Worm (Caenorhabditis elegans): ENCODE measurements around the gene sir-2.1.

The sir-2.1 gene

ce11 chrIV:10366018-10366417 lies at the start of gene sir-2.1:
Gene sir-2.1, minus strand, starts transcription at chrIV:10366229.
- TF ChIP-seq klf-2 (GFP tag; conservative IDR thresholded peaks at IDR 0.05) (no peak), ztf-23 (GFP tag; IDR thresholded peaks at IDR 0.05) (no peak), T22C8.4 (GFP tag; IDR thresholded peaks at IDR 0.05) (no peak), tab-1 (GFP tag; IDR thresholded peaks at IDR 0.05) (no peak), ref-1 (GFP tag; conservative IDR thresholded peaks at IDR 0.05) (no peak), flt-1 (GFP tag; IDR thresholded peaks at IDR 0.05) (no peak), cog-1 (tag; optimal IDR thresholded peaks at IDR 0.05) (no peak), ztf-29 (GFP tag; IDR thresholded peaks at IDR 0.05) (no peak), med-1 (GFP tag; optimal IDR thresholded peaks at IDR 0.05; ENCODE audit: insufficient read depth) (no peak)

ce11 chrIV:10413828-10414227 lies 47.8 kb upstream of the sir-2.1 start, which contains the start of gene R10H10.7:
Gene R10H10.7, minus strand, starts transcription at chrIV:10413928.
- no peak for TF ChIP-seq flt-1 (GFP tag; IDR thresholded peaks at IDR 0.05)
- TF ChIP-seq med-1 (GFP tag; optimal IDR thresholded peaks at IDR 0.05; ENCODE audit: insufficient read depth), result no peak
- no peak for TF ChIP-seq ref-1 (GFP tag; conservative IDR thresholded peaks at IDR 0.05)
- no peak for TF ChIP-seq tab-1 (GFP tag; IDR thresholded peaks at IDR 0.05)
- no peak for TF ChIP-seq klf-2 (GFP tag; conservative IDR thresholded peaks at IDR 0.05)
- TF ChIP-seq T22C8.4 (GFP tag; IDR thresholded peaks at IDR 0.05), result no peak
- no peak for TF ChIP-seq ztf-29 (GFP tag; IDR thresholded peaks at IDR 0.05)
- no peak for TF ChIP-seq ztf-23 (GFP tag; IDR thresholded peaks at IDR 0.05)
- no peak for TF ChIP-seq cog-1 (tag; optimal IDR thresholded peaks at IDR 0.05)

ce11 chrIV:10409377-10409776 lies 43.3 kb upstream of the sir-2.1 start, which contains the start of gene rfk-1:
Gene rfk-1, minus strand, starts transcription at chrIV:10409477.
- TF ChIP-seq tab-1 (GFP tag; IDR thresholded peaks at IDR 0.05), result no peak
- no peak for TF ChIP-seq T22C8.4 (GFP tag; IDR thresholded peaks at IDR 0.05)
- TF ChIP-seq med-1 (GFP tag; optimal IDR thresholded peaks at IDR 0.05; ENCODE audit: insufficient read depth), result no peak
- no peak for TF ChIP-seq cog-1 (tag; optimal IDR thresholded peaks at IDR 0.05)
- no peak for TF ChIP-seq klf-2 (GFP tag; conservative IDR thresholded peaks at IDR 0.05)
- no peak for TF ChIP-seq flt-1 (GFP tag; IDR thresholded peaks at IDR 0.05)
- no peak for TF ChIP-seq ztf-29 (GFP tag; IDR thresholded peaks at IDR 0.05)
- no peak for TF ChIP-seq ref-1 (GFP tag; conservative IDR thresholded peaks at IDR 0.05)
- no peak for TF ChIP-seq ztf-23 (GFP tag; IDR thresholded peaks at IDR 0.05)

- no peak for TF ChIP-seq T22C8.4 (GFP tag; IDR thresholded peaks at IDR 0.05)
- peak; percentile 80 for TF ChIP-seq cog-1 (tag; optimal IDR thresholded peaks at IDR 0.05)
Measured at ce11 chrIV:10403193-10404058, 37.4 kb upstream of the sir-2.1 start, which contains the start of gene gpa-7. Gene gpa-7, plus strand, starts transcription at chrIV:10404008.

ce11 chrIV:10398244-10398643 lies 32.2 kb upstream of the sir-2.1 start:
- TF ChIP-seq ztf-29 (GFP tag; IDR thresholded peaks at IDR 0.05) (no peak), T22C8.4 (GFP tag; IDR thresholded peaks at IDR 0.05) (no peak), ztf-23 (GFP tag; IDR thresholded peaks at IDR 0.05) (no peak), ref-1 (GFP tag; conservative IDR thresholded peaks at IDR 0.05) (no peak), tab-1 (GFP tag; IDR thresholded peaks at IDR 0.05) (no peak), cog-1 (tag; optimal IDR thresholded peaks at IDR 0.05) (no peak), med-1 (GFP tag; optimal IDR thresholded peaks at IDR 0.05; ENCODE audit: insufficient read depth) (no peak), flt-1 (GFP tag; IDR thresholded peaks at IDR 0.05) (no peak), klf-2 (GFP tag; conservative IDR thresholded peaks at IDR 0.05) (no peak)

ce11 chrIV:10396827-10397226 lies 30.8 kb upstream of the sir-2.1 start:
- TF ChIP-seq ztf-29 (GFP tag; IDR thresholded peaks at IDR 0.05) (no peak), med-1 (GFP tag; optimal IDR thresholded peaks at IDR 0.05; ENCODE audit: insufficient read depth) (no peak), klf-2 (GFP tag; conservative IDR thresholded peaks at IDR 0.05) (no peak), flt-1 (GFP tag; IDR thresholded peaks at IDR 0.05) (no peak), ref-1 (GFP tag; conservative IDR thresholded peaks at IDR 0.05) (no peak), T22C8.4 (GFP tag; IDR thresholded peaks at IDR 0.05) (no peak), tab-1 (GFP tag; IDR thresholded peaks at IDR 0.05) (no peak), cog-1 (tag; optimal IDR thresholded peaks at IDR 0.05) (no peak), ztf-23 (GFP tag; IDR thresholded peaks at IDR 0.05) (no peak)

ce11 chrIV:10394858-10395257 lies 28.8 kb upstream of the sir-2.1 start, which contains the start of gene R10H10.4:
Gene R10H10.4, minus strand, starts transcription at chrIV:10394958.
- TF ChIP-seq klf-2 (GFP tag; conservative IDR thresholded peaks at IDR 0.05) (no peak), ref-1 (GFP tag; conservative IDR thresholded peaks at IDR 0.05) (no peak), tab-1 (GFP tag; IDR thresholded peaks at IDR 0.05) (no peak), flt-1 (GFP tag; IDR thresholded peaks at IDR 0.05) (no peak), cog-1 (tag; optimal IDR thresholded peaks at IDR 0.05) (no peak), ztf-29 (GFP tag; IDR thresholded peaks at IDR 0.05) (no peak), T22C8.4 (GFP tag; IDR thresholded peaks at IDR 0.05) (no peak), med-1 (GFP tag; optimal IDR thresholded peaks at IDR 0.05; ENCODE audit: insufficient read depth) (no peak), ztf-23 (GFP tag; IDR thresholded peaks at IDR 0.05) (no peak)

- TF ChIP-seq ref-1 (GFP tag; conservative IDR thresholded peaks at IDR 0.05) (no peak), klf-2 (GFP tag; conservative IDR thresholded peaks at IDR 0.05) (no peak), tab-1 (GFP tag; IDR thresholded peaks at IDR 0.05) (no peak), T22C8.4 (GFP tag; IDR thresholded peaks at IDR 0.05) (no peak), ztf-23 (GFP tag; IDR thresholded peaks at IDR 0.05) (no peak), flt-1 (GFP tag; IDR thresholded peaks at IDR 0.05) (no peak), med-1 (GFP tag; optimal IDR thresholded peaks at IDR 0.05; ENCODE audit: insufficient read depth) (no peak), ztf-29 (GFP tag; IDR thresholded peaks at IDR 0.05) (no peak), cog-1 (tag; optimal IDR thresholded peaks at IDR 0.05) (no peak)
Measured at ce11 chrIV:10391827-10392226, 25.8 kb upstream of the sir-2.1 start, which contains the start of gene spe-26. Gene spe-26, minus strand, starts transcription at chrIV:10391927.

ce11 chrIV:10388263-10388662 lies 22.2 kb upstream of the sir-2.1 start, which contains the start of gene R10H10.3:
Gene R10H10.3, plus strand, starts transcription at chrIV:10388505.
- TF ChIP-seq med-1 (GFP tag; optimal IDR thresholded peaks at IDR 0.05; ENCODE audit: insufficient read depth), result no peak
- TF ChIP-seq cog-1 (tag; optimal IDR thresholded peaks at IDR 0.05), result no peak
- TF ChIP-seq flt-1 (GFP tag; IDR thresholded peaks at IDR 0.05), result no peak
